Fruit fly (Drosophila melanogaster) whole organism, larva: ENCODE data around the gene east.

Source experiments
- noc ChIP-seq: fragments of 200-800 bp; sonication (Bioruptor generic); optimal IDR thresholded peaks from 3 replicates; lab custom pipeline; 2019; ENCODE audit warnings: missing biosample characterization, mild to moderate bottlenecking, missing genetic modification characterization, moderate library complexity

The east gene

DNA sequence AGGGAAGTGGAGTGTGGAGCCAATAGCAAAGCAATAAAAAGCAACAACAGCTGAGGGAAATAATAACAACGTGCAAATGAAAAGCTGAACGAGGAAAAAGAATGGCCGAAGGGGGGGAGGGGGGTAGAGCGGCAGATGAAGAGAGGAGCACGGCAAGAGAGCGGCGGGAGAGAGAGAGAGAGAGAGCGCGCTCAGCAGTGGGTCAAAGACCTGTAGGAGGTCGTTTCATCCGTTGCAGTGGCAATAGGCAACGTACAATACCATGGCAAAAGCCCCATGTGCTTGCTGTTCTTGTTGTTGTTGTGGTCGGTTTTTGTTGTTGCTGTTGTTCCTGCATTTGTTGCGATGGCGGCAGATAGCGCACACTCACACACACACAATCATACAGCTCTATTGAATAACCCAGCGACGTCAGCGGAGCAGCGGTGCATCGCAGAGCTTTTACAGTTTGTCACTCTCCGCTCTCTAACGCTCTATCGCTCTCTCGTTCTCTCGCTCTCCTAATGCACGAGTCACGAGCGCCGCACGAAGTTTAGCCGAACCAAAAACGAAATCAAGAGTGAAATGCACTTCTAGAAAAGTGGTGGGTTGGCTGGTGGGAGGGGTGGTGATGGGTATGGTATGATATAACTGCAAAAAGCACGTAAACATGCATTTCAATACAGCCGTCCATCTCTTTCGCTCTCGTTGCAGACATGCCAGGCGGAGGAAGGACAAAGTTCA is 34.6 kb upstream of the east start:
- no peak for TF ChIP-seq noc (tag; lab: Kevin White, UChicago)

DNA sequence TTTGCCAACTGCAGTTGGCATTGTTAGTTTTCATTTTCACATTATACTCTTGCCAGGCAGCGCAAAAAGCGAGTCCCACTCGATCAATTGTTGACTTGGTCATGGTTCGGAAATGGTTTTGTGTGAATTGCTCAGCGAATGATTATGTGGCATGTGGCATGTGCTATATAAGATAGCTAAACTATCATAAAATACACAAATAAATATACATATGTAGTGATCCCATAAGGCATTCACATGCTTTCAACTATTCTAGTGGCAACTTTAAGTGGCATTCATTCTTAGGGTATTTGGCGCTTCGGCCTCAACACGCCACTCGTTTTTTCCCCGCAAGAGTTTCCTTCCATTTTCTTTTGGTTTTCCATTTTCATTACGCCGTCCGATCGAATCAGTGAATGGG is 31.6 kb upstream of the east start:
- TF ChIP-seq noc (tag; lab: Kevin White, UChicago), result no peak

DNA sequence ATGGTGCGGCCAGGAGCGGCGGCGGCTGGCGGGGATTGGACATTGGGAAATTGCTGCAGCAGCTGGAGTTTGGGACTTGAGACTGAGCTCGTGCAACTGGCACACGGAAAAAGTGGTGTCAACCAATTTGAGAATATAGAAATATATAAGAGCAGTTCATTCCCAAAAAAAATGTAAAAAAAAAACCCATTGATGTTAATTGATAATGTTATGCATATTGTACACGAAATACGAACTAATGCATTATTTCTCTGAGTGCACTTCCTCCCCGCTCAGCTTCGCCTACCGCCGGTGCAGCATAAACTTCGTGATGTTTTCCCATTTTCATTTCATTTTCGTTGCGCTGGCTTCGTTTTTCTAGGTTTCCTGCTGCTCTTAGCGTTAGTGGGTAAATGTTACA is 31.0 kb upstream of the east start:
- no peak for TF ChIP-seq noc (tag; lab: Kevin White, UChicago)

DNA sequence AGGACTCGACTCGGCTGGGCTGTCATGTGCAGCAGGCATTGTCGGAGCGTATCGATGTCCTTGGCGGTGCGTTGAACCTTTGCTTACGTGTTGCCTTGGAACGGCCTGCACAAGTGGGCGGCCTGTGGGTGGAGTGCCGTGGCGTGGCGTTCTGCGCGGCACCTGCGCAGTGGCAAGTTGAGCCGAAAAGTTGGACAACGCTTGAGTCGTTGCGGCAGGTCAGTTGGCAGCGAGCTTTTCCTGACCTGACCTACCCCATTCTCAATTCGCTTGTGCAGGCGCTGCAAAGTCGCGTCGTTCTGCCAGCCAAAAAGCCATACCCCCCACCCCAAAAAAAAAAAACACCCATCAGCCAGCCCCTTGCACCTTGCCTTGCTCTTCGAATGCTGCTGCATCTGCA is 28.9 kb upstream of the east start:
- no peak for TF ChIP-seq noc (tag; lab: Kevin White, UChicago)

DNA sequence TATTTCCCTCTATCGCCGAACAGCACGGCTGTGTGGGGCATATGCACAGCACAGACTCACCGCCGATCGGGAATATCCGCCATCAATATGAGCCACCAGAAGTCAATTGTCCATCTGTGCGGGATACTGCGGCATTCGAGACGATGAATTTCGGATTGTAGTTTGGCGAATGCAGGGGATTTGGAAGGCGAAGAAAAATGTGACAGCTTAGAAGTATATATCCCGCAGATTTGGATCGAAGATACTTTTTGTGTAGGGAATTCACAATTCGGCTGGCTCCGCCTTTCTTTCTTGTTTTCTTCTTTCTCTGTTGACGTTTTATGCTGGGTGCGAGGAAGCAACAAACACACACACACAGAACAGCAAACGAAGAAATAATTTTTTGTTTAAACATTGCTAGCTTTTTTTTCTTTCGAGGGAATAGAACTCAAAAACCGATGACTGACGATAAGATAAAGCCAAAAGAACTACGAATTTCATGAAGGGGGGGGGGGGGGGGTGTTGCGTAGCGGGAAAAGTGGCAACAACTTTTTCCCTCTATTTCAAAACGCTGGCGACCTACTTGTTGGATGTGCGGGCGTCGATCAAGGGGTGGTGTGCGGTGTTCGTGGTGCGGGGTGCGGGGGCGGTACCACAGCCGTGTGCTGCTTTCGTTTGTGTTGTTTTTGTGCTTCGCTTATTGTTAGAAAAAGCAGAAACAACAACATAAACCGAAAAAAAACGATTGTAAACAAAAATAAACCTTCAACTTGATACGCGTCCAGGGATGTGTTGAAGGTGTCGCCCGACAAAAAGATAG is 26.3 kb upstream of the east start:
- peak; percentile 94 for TF ChIP-seq noc (tag; lab: Kevin White, UChicago)

DNA sequence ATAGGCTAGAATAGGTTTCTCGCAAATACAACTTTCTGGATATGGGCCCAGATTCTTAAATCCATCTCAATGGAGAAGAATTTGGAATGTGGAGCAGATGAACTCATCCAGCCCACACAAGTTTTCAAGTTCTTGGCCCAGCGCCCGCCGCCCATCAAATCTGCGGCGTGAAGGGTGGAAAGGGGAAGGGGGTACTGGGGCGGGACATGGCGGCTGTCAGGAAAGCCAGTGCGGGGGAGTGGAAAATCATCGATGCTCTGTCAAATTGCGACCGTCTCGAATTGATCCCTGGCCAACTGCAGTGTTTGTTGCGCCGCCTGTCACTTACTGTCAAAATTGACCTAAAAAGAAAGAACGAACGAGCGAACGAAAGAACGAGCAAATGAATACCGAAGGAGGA is 25.1 kb upstream of the east start:
- TF ChIP-seq noc (tag; lab: Kevin White, UChicago), result no peak

DNA sequence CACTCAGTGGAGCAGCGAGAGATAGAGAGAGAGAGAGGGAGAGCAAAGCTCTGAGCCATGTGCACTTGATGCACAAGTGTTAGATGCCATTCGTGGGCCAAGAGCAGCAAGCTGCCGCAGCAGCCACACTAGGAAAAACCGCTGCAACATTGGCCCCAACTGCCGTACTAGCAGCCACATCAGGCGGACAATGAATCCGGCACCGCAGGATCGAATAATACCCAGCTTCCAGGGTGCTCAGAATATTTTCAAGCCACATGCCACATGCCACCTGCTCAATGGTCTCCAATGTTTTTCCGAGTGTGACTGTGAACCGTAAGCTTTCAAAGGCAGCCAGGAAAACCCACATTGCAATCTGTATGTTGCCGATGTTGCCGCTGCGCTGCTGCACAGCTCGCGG is 22.0 kb upstream of the east start:
- no peak for TF ChIP-seq noc (tag; lab: Kevin White, UChicago)

DNA sequence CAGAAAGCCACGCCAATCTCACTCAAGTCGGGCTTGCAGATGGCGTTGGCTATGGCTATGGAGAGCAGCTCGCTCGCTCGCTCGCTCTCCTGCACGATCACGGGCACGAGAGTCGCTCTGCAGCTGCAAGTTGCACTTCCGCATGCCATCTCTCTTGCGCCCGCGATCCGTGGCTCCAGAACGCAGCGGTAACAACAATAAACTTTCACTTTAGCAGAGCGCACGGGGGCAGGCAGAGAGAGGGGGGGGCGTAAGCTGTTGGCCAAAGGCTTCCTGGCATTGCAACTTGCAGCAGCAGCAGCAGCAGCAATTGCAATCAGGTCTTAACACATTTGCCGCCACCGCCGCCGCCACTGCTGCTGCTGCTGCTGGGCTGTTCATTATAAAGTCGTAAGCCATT is 20.7 kb upstream of the east start:
- no peak for TF ChIP-seq noc (tag; lab: Kevin White, UChicago)

DNA sequence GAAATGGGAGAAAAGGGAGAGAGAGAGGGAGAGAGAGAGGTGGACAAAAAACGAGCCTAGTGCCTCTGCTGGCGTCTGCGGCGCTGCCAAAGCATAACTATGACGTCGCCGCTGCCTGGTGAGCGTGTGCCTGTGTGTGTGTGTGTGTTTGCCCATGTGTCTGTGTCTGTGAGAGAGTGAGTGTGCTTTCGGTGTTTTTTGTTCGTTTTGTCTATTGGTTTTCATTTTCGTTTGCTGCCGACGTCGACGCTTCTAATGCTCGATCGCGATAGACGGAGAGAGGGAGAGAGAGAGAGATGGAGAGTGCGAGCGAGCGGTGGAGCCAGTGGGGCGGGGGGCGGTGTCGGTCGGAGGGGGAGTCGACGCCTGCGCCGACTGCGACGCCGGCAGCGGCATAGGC is 18.8 kb upstream of the east start:
- no peak for TF ChIP-seq noc (tag; lab: Kevin White, UChicago)

DNA sequence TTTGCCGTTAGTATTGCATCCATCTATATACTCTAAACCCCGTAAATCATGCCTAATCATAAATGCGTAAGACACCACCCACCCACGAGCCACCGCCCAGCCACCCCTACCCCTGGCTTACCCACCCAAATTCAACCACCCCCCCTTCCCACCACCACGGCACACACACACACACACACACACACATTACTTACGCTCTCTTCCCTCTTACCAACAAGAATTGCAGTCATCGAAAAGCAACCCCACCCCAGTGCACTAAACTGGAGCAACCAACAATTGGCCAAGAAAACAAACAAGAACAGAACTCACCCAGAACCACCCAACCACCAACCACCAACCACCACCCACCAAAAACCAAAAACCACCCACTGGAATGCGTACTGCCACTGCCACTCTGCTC is 16.5 kb upstream of the east start:
- TF ChIP-seq noc (tag; lab: Kevin White, UChicago), result no peak

DNA sequence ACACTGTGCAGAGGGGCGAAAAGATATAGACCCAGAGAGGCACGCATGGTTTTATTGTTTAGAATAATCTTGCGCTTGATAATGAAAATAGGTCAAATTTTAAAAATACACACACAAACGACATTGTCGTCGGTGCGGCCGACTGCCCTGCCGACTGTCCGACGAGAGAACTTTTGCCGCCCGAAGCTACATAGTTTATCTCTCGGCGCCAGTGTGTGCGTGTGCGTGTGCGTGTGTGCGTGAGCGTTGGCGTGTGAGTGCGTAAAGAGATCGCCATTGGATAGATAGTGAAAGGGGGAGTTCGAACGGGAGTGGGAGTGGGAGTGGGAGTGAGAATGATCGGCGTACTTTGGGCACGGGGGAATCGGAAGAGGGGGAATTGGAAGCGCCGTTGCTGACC is 15.0 kb upstream of the east start:
- peak; percentile 24 for TF ChIP-seq noc (tag; lab: Kevin White, UChicago)

DNA sequence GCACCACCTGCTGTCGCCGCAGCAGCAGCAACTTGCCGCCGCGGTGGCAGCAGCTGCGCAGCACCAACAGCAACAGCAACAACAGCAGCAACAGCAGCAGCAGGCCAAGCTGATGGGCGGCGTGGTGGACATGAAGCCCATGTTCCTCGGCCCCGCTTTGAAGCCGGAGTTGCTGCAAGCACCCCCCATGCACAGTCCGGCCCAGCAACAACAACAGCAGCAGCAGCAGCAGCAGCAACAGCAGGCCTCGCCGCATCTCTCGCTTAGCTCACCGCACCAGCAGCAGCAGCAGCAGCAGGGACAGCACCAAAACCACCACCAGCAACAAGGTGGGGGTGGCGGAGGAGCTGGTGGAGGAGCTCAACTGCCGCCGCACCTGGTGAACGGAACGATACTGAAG is 9.6 kb upstream of the east start:
- no peak for TF ChIP-seq noc (tag; lab: Kevin White, UChicago)

DNA sequence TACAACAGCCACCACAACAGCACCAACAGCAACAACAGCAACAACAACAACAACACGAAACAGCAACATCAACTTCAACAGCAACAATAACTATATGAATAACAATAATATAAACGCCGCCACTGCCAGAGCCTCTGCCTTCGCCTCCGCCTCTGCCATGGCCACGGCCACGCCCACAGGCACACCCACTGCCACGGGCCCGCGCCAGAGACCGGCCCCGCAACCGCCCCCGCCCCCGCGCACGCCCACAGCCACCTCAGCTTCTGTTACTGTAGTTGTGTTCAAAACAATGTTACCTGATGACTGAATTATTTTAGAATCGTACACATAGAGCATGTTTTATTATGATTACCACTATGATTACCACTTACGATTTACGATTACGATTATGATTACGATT is 6.5 kb upstream of the east start:
- TF ChIP-seq noc (tag; lab: Kevin White, UChicago), result no peak

DNA sequence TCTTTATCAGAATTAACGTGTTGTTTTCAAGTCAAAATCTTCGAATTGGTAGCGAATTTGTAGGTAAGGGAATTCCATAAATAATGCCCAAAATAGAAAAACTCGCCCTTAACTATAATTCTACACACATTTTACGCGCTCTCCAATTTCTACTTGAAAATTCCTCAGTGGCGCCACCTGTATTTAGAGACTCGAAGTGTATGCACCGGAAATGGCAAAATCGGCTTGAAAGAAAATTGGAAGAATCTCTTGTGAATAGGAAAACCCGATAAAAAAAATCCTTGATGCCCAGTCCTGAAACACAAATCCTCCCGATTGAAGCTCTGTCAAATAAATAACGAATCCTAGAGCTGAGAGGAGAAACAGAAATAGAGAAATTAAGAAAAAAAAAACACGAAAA is 4.8 kb upstream of the east start:
- no peak for TF ChIP-seq noc (tag; lab: Kevin White, UChicago)

DNA sequence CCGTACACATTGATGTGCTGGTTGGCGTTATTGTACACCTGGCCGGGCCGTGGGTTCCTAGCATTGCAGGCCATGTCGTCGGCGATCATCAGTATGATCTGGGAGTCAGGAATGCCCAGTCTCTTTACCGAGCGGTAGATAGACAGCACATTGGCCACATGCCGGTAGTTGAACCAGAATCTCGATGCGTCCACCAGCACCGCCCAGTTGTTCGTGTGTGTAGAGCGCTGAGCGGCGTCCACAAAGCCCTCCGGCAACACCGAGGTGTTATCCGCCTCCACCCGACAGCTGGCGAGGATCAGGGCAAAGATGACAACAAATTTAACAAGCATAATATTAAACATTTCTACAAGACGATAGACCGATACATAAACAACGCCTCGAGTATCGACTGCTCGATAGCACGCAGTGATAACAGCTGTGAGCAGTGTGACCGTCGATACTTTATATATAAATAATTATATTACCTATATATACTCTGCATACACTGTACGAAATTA is 1.7 kb upstream of the east start, which contains the start of gene PIG-K:
Gene PIG-K (minus strand): TSS at position 412 of the 500 bp plus-strand sequence.
- no peak for TF ChIP-seq noc (tag; lab: Kevin White, UChicago)

DNA sequence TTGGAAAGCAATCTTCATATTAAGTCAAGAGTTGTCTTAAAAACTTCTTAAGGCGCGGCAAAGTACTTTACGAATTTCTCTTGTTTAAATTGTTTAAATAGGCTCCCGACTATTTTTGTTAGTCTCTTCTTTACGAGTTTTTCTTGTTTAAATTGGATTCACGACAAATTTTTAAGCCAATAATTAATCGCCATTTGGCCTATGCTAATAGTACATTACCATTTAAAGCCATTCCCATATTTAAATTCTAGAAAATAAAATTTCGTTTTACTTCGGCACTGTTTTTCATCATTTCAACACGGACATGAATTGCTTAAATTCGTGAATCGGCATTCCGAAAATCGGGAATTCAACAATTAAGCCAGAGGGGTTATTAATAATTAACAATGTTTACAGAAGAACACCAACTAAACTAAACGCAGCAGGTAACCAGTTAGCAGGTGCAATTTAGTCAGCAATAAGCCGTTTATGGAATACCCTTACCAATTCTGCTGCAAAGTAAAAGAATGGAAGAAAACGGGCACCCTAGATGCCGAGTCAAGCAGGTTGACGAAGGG is 1.1 kb upstream of the east start:
- TF ChIP-seq noc (tag; lab: Kevin White, UChicago), result peak; percentile 46
